Worm (Caenorhabditis elegans) whole organism, L1 larva: ENCODE data around the gene Y53F4B.14.

Source experiments
- hpl-2 ChIP-seq: fragments of 150-350 bp; optimal IDR thresholded peaks from 2 replicates; lab custom pipeline; 2014; ENCODE audit warnings: missing biosample characterization, missing genetic modification reagents, missing genetic modification characterization
- nhr-237 ChIP-seq: fragments of 150-350 bp; optimal IDR thresholded peaks from 2 replicates; lab custom pipeline; 2014; ENCODE audit warnings: missing biosample characterization, missing genetic modification characterization
- unc-86 ChIP-seq: sonication (generic microtip); optimal IDR thresholded peaks from 2 replicates; lab custom pipeline; 2016; ENCODE audit warnings: missing genetic modification characterization, missing compliant biosample characterization

- no peak for TF ChIP-seq unc-86 (tag; lab: Kevin White, UChicago)
- TF ChIP-seq nhr-237 (tag; lab: Kevin White, UChicago), result no peak
- no peak for TF ChIP-seq hpl-2 (GFP tag; lab: Kevin White, UChicago)
Observed at ce11 chrII:15058282-15058681, 20.5 kb downstream of the Y53F4B.14 start, which contains the start of gene Y53F4B.17.
